Fruit fly (Drosophila melanogaster): ENCODE results near the gene CG42537.

dm6 chr3R:6397611-6398092 lies 20.1 kb downstream of the CG42537 start:
- TF ChIP-seq Hr96 (GFP tag; optimal IDR thresholded peaks at IDR 0.05) (peak; percentile 32), tj (GFP tag; optimal IDR thresholded peaks at IDR 0.05) (peak; percentile 41), bab1 (GFP tag; optimal IDR thresholded peaks at IDR 0.05) (peak; percentile 10), CG5204 (GFP tag; optimal IDR thresholded peaks at IDR 0.05) (peak; percentile 67), CG12768 (GFP tag; optimal IDR thresholded peaks at IDR 0.05) (peak; percentile 32), cic (GFP tag; optimal IDR thresholded peaks at IDR 0.05) (no peak), CG33017 (tag; optimal IDR thresholded peaks at IDR 0.05) (peak; percentile 31), Crg-1 (GFP tag; optimal IDR thresholded peaks at IDR 0.05) (no peak), cnc (optimal IDR thresholded peaks at IDR 0.05) (no peak)
